Worm (Caenorhabditis elegans) whole organism, mixed stage, embryonic: ENCODE measurements around the gene rad-23.

ENCODE experiments used
- M03D4.4 ChIP-seq: sonication (generic microtip); optimal IDR thresholded peaks from 2 replicates; lab custom pipeline; 2017; ENCODE audit warnings: mild to moderate bottlenecking, missing genetic modification characterization, missing compliant biosample characterization
- ceh-39 ChIP-seq: fragments of 150-350 bp; optimal IDR thresholded peaks from 2 replicates; lab custom pipeline; 2014; ENCODE audit warnings: missing biosample characterization, missing genetic modification characterization
- elt-1 ChIP-seq: sonication (generic microtip); optimal IDR thresholded peaks from 2 replicates; lab custom pipeline; 2017; ENCODE audit warnings: missing genetic modification characterization, mild to moderate bottlenecking, missing compliant biosample characterization, antibody characterized with exemption, moderate library complexity, borderline replicate concordance; ENCODE audit not compliant: insufficient read depth
- elt-3 ChIP-seq: fragments of 150-350 bp; optimal IDR thresholded peaks from 2 replicates; lab custom pipeline; 2014; ENCODE audit warnings: missing biosample characterization, missing genetic modification characterization
- hlh-1 ChIP-seq: fragments of 150-350 bp; optimal IDR thresholded peaks from 2 replicates; lab custom pipeline; 2014; ENCODE audit warnings: missing biosample characterization, missing genetic modification reagents, missing genetic modification characterization
- lin-32 ChIP-seq: fragments of 200-800 bp; sonication (Bioruptor generic); optimal IDR thresholded peaks from 2 replicates; lab custom pipeline; 2018; ENCODE audit warnings: mild to moderate bottlenecking, missing genetic modification characterization, missing compliant biosample characterization
- mab-5 ChIP-seq: fragments of 150-350 bp; optimal IDR thresholded peaks from 2 replicates; lab custom pipeline; 2014; ENCODE audit warnings: missing biosample characterization, missing genetic modification characterization
- mep-1 ChIP-seq: fragments of 150-350 bp; optimal IDR thresholded peaks from 2 replicates; lab custom pipeline; 2017; ENCODE audit warnings: missing biosample characterization, missing genetic modification reagents, missing genetic modification characterization, inconsistent platforms
- mls-2 ChIP-seq: sonication (generic microtip); optimal IDR thresholded peaks from 2 replicates; lab custom pipeline; 2016; ENCODE audit warnings: mild to moderate bottlenecking, missing genetic modification characterization, moderate library complexity, missing compliant biosample characterization
- nhr-76 ChIP-seq: sonication (generic microtip); optimal IDR thresholded peaks from 2 replicates; lab custom pipeline; 2017; ENCODE audit warnings: missing biosample characterization, missing genetic modification characterization
- sptf-1 ChIP-seq: sonication (generic microtip); optimal IDR thresholded peaks from 2 replicates; lab custom pipeline; 2017; ENCODE audit warnings: mild to moderate bottlenecking, missing genetic modification characterization, moderate library complexity, missing compliant biosample characterization
- tbx-8 ChIP-seq: fragments of 200-800 bp; sonication (Bioruptor generic); optimal IDR thresholded peaks from 2 replicates; lab custom pipeline; 2018; ENCODE audit warnings: mild to moderate bottlenecking, missing genetic modification characterization, moderate library complexity, missing compliant biosample characterization
- unc-62 ChIP-seq: fragments of 150-350 bp; optimal IDR thresholded peaks from 2 replicates; lab custom pipeline; 2014; ENCODE audit warnings: missing biosample characterization, missing genetic modification reagents, missing genetic modification characterization
- ztf-11 ChIP-seq: fragments of 150-350 bp; optimal IDR thresholded peaks from 2 replicates; lab custom pipeline; 2014; ENCODE audit warnings: missing biosample characterization, missing genetic modification characterization

DNA sequence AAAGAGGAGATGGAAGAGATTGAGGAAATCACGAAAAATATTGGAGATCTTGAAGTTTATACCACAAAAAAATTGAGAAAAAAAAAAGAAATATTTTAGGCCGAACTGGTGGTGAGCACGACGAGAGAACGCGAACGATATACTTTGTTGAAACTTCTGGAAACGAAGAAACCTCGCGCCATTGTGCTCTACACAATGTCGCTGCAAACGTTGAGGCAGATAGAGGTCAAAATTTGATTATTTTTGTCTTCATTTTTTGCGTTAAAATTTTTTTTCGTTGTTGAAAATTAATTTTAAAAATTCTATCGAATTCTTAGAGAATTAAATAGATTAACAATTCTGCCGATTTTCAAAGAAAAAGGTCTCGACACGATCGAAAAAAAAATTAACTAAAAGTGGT is 48.1 kb upstream of the rad-23 start:
- TF ChIP-seq unc-62 (GFP tag; lab: Kevin White, UChicago) (no peak), ztf-11 (tag; lab: Kevin White, UChicago) (no peak), nhr-76 (tag; lab: Kevin White, UChicago) (no peak), tbx-8 (GFP tag; lab: Kevin White, UChicago) (no peak), ceh-39 (tag; lab: Kevin White, UChicago) (no peak), mab-5 (tag; lab: Kevin White, UChicago) (no peak), mls-2 (no peak), mep-1 (no peak), M03D4.4 (tag; lab: Kevin White, UChicago) (no peak), elt-3 (no peak), lin-32 (GFP tag; lab: Kevin White, UChicago) (no peak), elt-1 (no peak), sptf-1 (tag; lab: Kevin White, UChicago) (no peak), hlh-1 (tag; lab: Kevin White, UChicago) (no peak)
